Fruit fly (Drosophila melanogaster) whole organism, larva: Measurements from ENCODE around the gene Surf4.

ENCODE experiments used
- noc ChIP-seq: fragments of 200-800 bp; sonication (Bioruptor generic); optimal IDR thresholded peaks from 3 replicates; lab custom pipeline; 2019; ENCODE audit warnings: missing biosample characterization, mild to moderate bottlenecking, missing genetic modification characterization, moderate library complexity

The Surf4 gene

dm6 chr3R:15346018-15346383 is at the start of gene Surf4, which contains the start of gene CG31301:
TSS of gene Surf4 (minus strand) at chr3R:15346176.
TSS of gene CG31301 (plus strand) at chr3R:15346205.
- no peak for TF ChIP-seq noc (tag; lab: Kevin White, UChicago)

DNA sequence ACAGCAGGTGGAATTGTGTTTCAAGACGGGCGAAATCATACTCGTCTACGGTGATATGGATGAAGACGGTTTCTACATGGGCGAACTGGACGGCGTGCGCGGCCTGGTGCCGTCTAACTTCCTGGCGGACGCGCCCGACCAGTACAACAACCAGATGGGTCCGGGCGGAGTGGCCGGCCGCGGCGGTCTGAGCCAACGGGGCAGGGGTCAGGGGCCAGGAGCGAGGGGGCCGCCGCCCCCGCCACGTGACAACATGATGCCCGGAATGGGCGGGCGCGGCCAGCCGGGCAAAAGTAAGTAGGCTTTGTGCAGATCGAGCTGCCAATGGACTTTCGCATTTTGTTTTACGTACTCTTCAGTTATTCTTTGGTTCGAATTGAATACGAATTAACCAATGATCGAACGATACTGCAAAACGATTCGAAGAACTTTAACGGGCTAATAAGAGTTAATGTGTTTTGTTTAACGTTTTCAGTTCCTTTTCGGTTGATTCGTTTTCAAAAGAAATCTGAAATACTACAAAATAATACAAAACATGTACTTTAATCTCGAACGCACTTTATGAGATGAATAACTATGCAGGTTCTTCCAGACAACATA is 47.3 kb upstream of the Surf4 start:
- TF ChIP-seq noc (tag; lab: Kevin White, UChicago), result no peak

DNA sequence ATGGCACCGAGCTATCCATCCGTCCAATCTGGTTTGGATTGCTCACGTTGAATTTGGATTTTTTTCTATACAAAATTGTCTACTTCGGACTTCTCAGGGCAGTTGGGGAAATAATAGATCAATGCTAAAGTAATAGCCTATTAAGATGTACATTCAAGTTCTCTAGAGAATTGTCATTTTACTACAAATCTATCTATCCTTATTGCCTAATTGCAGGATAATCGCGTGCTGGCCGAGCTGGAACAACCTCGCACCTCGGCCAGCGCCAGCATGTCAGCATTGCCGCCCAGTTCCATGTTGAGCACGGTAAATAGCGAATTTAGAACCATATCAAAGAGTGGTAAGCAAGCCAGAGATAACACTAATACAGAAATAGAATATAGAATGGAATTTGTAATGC is 36.9 kb upstream of the Surf4 start, which contains the start of gene h-cup:
Gene h-cup, minus strand, starts transcription at position 101 of the 400 bp plus-strand sequence.
- TF ChIP-seq noc (tag; lab: Kevin White, UChicago), result no peak

DNA sequence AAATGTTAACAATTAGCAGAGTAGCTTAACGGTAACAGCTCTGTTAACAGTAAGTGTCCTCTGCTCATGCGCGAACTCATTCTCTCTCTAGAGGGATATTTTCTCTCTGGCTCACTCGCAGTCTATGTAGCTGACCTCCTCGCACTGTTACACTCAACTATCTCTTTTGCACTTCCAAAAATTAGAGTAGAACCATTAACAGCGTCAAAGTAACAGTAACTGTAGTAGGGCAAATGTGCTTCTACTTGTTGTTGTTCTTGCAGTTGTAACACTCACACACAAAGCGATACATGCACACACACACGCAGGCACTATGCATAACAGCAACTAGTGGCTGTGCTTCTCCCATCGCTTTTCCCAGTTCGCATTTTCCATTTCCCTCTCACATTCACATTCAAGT is 33.1 kb upstream of the Surf4 start:
- TF ChIP-seq noc (tag; lab: Kevin White, UChicago), result no peak

DNA sequence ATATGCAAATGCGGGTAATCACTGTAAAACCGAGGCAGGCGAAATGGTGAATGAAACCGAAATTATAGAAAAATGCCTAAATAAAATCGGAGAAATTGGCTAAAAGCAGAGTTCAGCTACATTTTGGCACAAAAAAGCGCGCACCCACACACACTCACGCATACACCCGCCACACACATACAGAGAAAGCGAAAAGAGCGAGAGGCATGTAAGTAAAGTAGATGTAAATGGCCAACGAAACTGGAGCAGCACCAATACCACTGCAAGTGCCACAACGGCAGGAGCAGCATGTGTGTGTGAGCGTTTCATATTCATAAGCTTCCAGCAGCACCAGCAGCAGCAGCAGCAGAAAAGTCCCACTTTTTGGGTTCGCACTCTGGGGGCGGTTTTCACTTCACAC is 29.5 kb upstream of the Surf4 start:
- TF ChIP-seq noc (tag; lab: Kevin White, UChicago), result no peak

DNA sequence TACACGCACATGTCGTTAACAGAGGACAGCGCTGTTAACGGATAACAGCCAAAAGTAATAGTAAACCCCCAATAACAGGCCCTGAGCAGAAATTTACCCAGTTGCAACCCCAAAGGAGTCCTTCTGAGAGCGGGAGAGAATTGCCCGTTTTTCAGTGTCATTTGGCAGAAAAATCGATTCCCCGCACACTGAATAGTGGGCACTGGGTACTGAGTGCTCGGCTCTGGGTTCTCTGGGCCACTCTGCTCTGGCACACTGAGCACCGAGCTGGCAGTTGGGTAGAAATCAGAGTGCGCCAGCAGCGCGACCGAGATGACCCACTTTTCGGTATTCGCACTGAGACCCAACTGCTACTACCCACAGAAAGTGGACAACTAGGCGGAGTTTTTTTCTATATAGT is 28.4 kb upstream of the Surf4 start, which contains the start of gene Rbp:
Gene Rbp, plus strand, starts transcription at position 239 of the 400 bp plus-strand sequence.
- TF ChIP-seq noc (tag; lab: Kevin White, UChicago), result no peak

- TF ChIP-seq noc (tag; lab: Kevin White, UChicago), result peak; percentile 52
Observed at dm6 chr3R:15371833-15372232, 25.9 kb upstream of the Surf4 start, which contains the start of the genes Ccm3 and CG6136. TSS of gene Ccm3 (plus strand) at chr3R:15371957. TSS of gene CG6136 (minus strand) at chr3R:15372212.

- no peak for TF ChIP-seq noc (tag; lab: Kevin White, UChicago)
Observed at dm6 chr3R:15369742-15370141, 23.8 kb upstream of the Surf4 start, which contains the start of gene CG14868. TSS of gene CG14868 (minus strand) at chr3R:15369945.

dm6 chr3R:15367477-15367876 is 21.5 kb upstream of the Surf4 start, which contains the start of gene CG34404:
TSS of gene CG34404 (minus strand) at chr3R:15367665.
- no peak for TF ChIP-seq noc (tag; lab: Kevin White, UChicago)

dm6 chr3R:15366839-15367238 is 20.9 kb upstream of the Surf4 start:
- TF ChIP-seq noc (tag; lab: Kevin White, UChicago), result no peak

DNA sequence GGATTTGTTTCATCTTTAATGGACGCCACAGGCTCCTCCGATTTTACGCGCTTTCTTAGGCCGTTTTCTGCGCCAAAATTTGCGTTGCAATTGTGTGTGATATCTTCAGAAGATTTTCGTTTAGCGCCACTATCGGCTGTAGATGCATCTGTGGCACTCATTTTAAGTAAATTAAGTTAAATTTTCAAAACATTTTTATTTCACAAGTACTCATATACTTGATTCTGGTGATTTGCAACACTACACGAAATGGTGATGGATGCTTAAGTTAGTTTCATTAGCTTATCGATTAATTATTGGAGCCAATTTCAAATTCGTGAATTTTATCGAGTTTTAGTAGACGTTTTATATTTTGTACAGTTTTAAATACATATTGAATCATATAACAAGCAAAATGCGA is 17.6 kb upstream of the Surf4 start, which contains the start of gene CG6171:
Gene CG6171, minus strand, starts transcription at position 250 of the 400 bp plus-strand sequence.
- TF ChIP-seq noc (tag; lab: Kevin White, UChicago), result no peak

DNA sequence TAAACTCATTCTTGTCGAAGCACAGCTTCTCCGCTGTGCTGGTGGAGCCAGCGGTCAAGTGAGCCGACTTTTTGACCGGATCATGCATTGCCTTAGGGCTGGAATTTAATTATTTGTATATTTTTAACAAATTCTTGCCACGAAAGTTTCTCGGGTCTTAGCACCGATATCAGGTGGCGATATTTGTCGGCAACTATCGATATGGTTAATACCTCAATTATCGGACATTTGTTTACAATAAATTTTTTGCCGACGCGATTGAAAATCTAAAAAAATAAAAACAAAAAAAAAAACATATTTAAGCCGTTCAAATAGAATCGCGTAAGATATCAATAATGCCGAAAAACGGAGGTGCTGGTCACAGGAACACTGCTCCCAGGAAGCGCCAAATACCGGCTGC is 15.5 kb upstream of the Surf4 start, which contains the start of the genes Cog2 and Trax:
Gene Cog2, minus strand, starts transcription at position 168 of the 400 bp plus-strand sequence.
Gene Trax, plus strand, starts transcription at position 203 of the 400 bp plus-strand sequence.
- TF ChIP-seq noc (tag; lab: Kevin White, UChicago), result no peak

DNA sequence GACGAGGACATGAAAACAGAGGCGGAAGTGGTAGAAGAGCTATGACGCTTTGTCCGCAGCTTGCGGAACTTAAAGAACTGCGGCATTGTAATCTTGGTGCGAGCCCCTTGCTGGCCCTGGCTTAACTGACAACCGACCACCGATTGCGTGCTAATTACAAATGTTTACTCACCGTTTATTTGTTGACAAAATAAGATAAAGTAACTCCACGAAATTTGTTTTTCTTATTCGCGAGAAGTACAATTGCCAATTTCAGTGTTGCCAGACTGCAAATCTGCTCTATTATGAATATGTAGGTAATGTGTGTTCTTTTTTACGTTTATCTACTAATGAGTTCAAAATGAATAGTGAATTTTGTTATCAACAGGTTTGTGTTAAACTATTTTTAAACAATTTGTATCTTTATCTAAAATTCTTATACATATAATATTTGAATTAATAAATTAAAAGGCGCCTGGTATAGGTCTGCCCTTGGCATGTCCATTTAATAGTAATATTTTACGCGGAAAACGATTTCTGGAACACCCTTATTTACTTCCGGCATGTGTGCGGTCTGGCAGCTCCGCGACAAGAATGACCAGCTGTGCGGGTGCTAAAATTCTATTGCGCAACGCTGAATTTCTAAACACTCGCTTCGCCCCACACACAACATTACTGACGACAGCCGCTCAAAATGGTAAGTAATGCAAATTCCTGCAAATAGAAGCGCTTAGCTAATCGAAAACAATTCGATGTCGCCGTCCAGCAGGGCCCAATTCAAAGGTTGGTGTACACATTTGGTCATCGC is 10.9 kb upstream of the Surf4 start, which contains the start of the genes Atg4b and Hibch:
Gene Atg4b, minus strand, starts transcription at position 280 of the 787 bp plus-strand sequence.
Gene Hibch, plus strand, starts transcription at position 585 of the 787 bp plus-strand sequence.
- peak; percentile 88 for TF ChIP-seq noc (tag; lab: Kevin White, UChicago)

DNA sequence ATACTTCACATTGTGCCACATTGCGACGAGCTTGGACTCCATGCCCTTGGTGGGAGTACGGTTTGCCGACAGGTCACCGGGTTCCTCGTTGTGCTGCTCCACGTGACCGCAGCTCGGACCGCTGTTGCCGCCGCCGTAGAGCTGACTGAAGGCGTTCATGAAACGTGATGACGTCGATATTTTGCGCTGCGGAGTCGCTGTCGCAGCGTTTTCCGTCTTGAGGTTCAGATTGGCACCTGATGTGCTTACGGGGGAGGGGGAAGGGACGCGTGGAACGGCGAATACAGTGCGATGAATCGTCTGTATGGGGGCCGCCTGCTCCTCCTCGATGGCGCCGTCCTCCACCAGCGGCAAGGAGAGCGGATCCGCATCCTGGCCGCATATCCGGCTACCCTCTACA is 10.2 kb upstream of the Surf4 start:
- no peak for TF ChIP-seq noc (tag; lab: Kevin White, UChicago)

dm6 chr3R:15354019-15354418 is 8.0 kb upstream of the Surf4 start:
- no peak for TF ChIP-seq noc (tag; lab: Kevin White, UChicago)

- TF ChIP-seq noc (tag; lab: Kevin White, UChicago), result peak; percentile 47
Observed at dm6 chr3R:15350993-15351426, 5.0 kb upstream of the Surf4 start, which contains the start of the genes Trs33 and Tmtc4. TSS of gene Trs33 (minus strand) at chr3R:15350995. TSS of gene Tmtc4 (plus strand) at chr3R:15351225.
